Worm (Caenorhabditis elegans) whole organism, mixed stage, embryonic: Measurements from ENCODE around the gene H20J04.9.
A peak's percentile ranks its signal among the peaks of the same experiment; 100 is the strongest.

Experiments
- M03D4.4 ChIP-seq: sonication (generic microtip); optimal IDR thresholded peaks from 2 replicates; lab custom pipeline; 2017; ENCODE audit warnings: mild to moderate bottlenecking, missing genetic modification characterization, missing compliant biosample characterization
- bed-3 ChIP-seq: fragments of 200-800 bp; sonication (Bioruptor generic); optimal IDR thresholded peaks from 3 replicates; lab custom pipeline; 2018; ENCODE audit warnings: mild to moderate bottlenecking, missing genetic modification characterization, moderate library complexity, missing compliant biosample characterization
- blmp-1 ChIP-seq: fragments of 150-350 bp; optimal IDR thresholded peaks from 2 replicates; lab custom pipeline; 2014; ENCODE audit warnings: missing biosample characterization, missing genetic modification characterization
- ceh-39 ChIP-seq: fragments of 150-350 bp; optimal IDR thresholded peaks from 2 replicates; lab custom pipeline; 2014; ENCODE audit warnings: missing biosample characterization, missing genetic modification characterization
- ceh-43 ChIP-seq: fragments of 200-800 bp; sonication (Bioruptor generic); optimal IDR thresholded peaks from 2 replicates; lab custom pipeline; 2018; ENCODE audit warnings: mild to moderate bottlenecking, missing genetic modification characterization, moderate library complexity, missing compliant biosample characterization
- ceh-83 ChIP-seq: fragments of 200-800 bp; sonication (Bioruptor generic); optimal IDR thresholded peaks from 2 replicates; lab custom pipeline; 2018; ENCODE audit warnings: mild to moderate bottlenecking, missing genetic modification characterization, missing compliant biosample characterization
- ces-1 ChIP-seq: fragments of 150-350 bp; optimal IDR thresholded peaks from 2 replicates; lab custom pipeline; 2014; ENCODE audit warnings: missing biosample characterization, missing genetic modification reagents, missing genetic modification characterization
- cnd-1 ChIP-seq: fragments of 200-800 bp; sonication (Bioruptor generic); optimal IDR thresholded peaks from 2 replicates; lab custom pipeline; 2018; ENCODE audit warnings: mild to moderate bottlenecking, missing genetic modification characterization, missing compliant biosample characterization
- drap-1 ChIP-seq: fragments of 200-800 bp; sonication (Bioruptor generic); optimal IDR thresholded peaks from 3 replicates; lab custom pipeline; 2018; ENCODE audit warnings: mild to moderate bottlenecking, missing genetic modification characterization, missing compliant biosample characterization
- elt-1 ChIP-seq: sonication (generic microtip); optimal IDR thresholded peaks from 2 replicates; lab custom pipeline; 2017; ENCODE audit warnings: missing genetic modification characterization, mild to moderate bottlenecking, missing compliant biosample characterization, antibody characterized with exemption, moderate library complexity, borderline replicate concordance; ENCODE audit not compliant: insufficient read depth
- elt-3 ChIP-seq: fragments of 150-350 bp; optimal IDR thresholded peaks from 2 replicates; lab custom pipeline; 2014; ENCODE audit warnings: missing biosample characterization, missing genetic modification characterization
- flh-1 ChIP-seq: fragments of 200-800 bp; sonication (Bioruptor generic); optimal IDR thresholded peaks from 2 replicates; lab custom pipeline; 2018; ENCODE audit warnings: mild to moderate bottlenecking, missing genetic modification characterization, moderate library complexity, missing compliant biosample characterization
- ham-2 ChIP-seq: fragments of 200-800 bp; sonication (Bioruptor generic); optimal IDR thresholded peaks from 2 replicates; lab custom pipeline; 2018; ENCODE audit warnings: mild to moderate bottlenecking, missing genetic modification characterization, missing compliant biosample characterization
- hlh-1 ChIP-seq: fragments of 150-350 bp; optimal IDR thresholded peaks from 2 replicates; lab custom pipeline; 2014; ENCODE audit warnings: missing biosample characterization, missing genetic modification reagents, missing genetic modification characterization
- lin-13 ChIP-seq: fragments of 150-350 bp; optimal IDR thresholded peaks from 2 replicates; lab custom pipeline; 2014; ENCODE audit warnings: missing biosample characterization, missing genetic modification characterization
- lin-32 ChIP-seq: fragments of 200-800 bp; sonication (Bioruptor generic); optimal IDR thresholded peaks from 2 replicates; lab custom pipeline; 2018; ENCODE audit warnings: mild to moderate bottlenecking, missing genetic modification characterization, missing compliant biosample characterization
- lsy-2 ChIP-seq: fragments of 150-350 bp; optimal IDR thresholded peaks from 2 replicates; lab custom pipeline; 2014; ENCODE audit warnings: missing biosample characterization, missing genetic modification characterization
- mab-5 ChIP-seq: fragments of 150-350 bp; optimal IDR thresholded peaks from 2 replicates; lab custom pipeline; 2014; ENCODE audit warnings: missing biosample characterization, missing genetic modification characterization
- mep-1 ChIP-seq: fragments of 150-350 bp; optimal IDR thresholded peaks from 2 replicates; lab custom pipeline; 2017; ENCODE audit warnings: missing biosample characterization, missing genetic modification reagents, missing genetic modification characterization, inconsistent platforms
- mls-2 ChIP-seq: sonication (generic microtip); optimal IDR thresholded peaks from 2 replicates; lab custom pipeline; 2016; ENCODE audit warnings: mild to moderate bottlenecking, missing genetic modification characterization, moderate library complexity, missing compliant biosample characterization
- nhr-12 ChIP-seq: fragments of 150-350 bp; optimal IDR thresholded peaks from 2 replicates; lab custom pipeline; 2014; ENCODE audit warnings: missing biosample characterization, missing genetic modification characterization
- nhr-2 ChIP-seq: fragments of 150-350 bp; optimal IDR thresholded peaks from 2 replicates; lab custom pipeline; 2014; ENCODE audit warnings: missing biosample characterization, missing genetic modification characterization
- nhr-237 ChIP-seq: fragments of 150-350 bp; optimal IDR thresholded peaks from 2 replicates; lab custom pipeline; 2014; ENCODE audit warnings: missing biosample characterization, missing genetic modification characterization
- nhr-28 ChIP-seq: fragments of 150-350 bp; optimal IDR thresholded peaks from 2 replicates; lab custom pipeline; 2014; ENCODE audit warnings: missing biosample characterization, missing genetic modification characterization
- nhr-76 ChIP-seq: sonication (generic microtip); optimal IDR thresholded peaks from 2 replicates; lab custom pipeline; 2017; ENCODE audit warnings: missing biosample characterization, missing genetic modification characterization
- pha-4 ChIP-seq: fragments of 150-350 bp; optimal IDR thresholded peaks from 2 replicates; lab custom pipeline; 2018; ENCODE audit warnings: missing biosample characterization, missing genetic modification reagents, missing genetic modification characterization
- sem-2 ChIP-seq: fragments of 200-800 bp; sonication (Bioruptor generic); optimal IDR thresholded peaks from 2 replicates; lab custom pipeline; 2018; ENCODE audit warnings: mild to moderate bottlenecking, missing genetic modification characterization, missing compliant biosample characterization
- snpc-4 ChIP-seq: fragments of 150-350 bp; optimal IDR thresholded peaks from 2 replicates; lab custom pipeline; 2014; ENCODE audit warnings: missing biosample characterization, missing genetic modification characterization
- sptf-1 ChIP-seq: sonication (generic microtip); optimal IDR thresholded peaks from 2 replicates; lab custom pipeline; 2017; ENCODE audit warnings: mild to moderate bottlenecking, missing genetic modification characterization, moderate library complexity, missing compliant biosample characterization
- tbx-8 ChIP-seq: fragments of 200-800 bp; sonication (Bioruptor generic); optimal IDR thresholded peaks from 2 replicates; lab custom pipeline; 2018; ENCODE audit warnings: mild to moderate bottlenecking, missing genetic modification characterization, moderate library complexity, missing compliant biosample characterization
- unc-120 ChIP-seq: sonication (generic microtip); optimal IDR thresholded peaks from 2 replicates; lab custom pipeline; 2017; ENCODE audit warnings: missing genetic modification characterization, missing compliant biosample characterization; ENCODE audit not compliant: poor library complexity, severe bottlenecking
- unc-39 ChIP-seq: fragments of 150-350 bp; optimal IDR thresholded peaks from 2 replicates; lab custom pipeline; 2014; ENCODE audit warnings: missing biosample characterization, missing genetic modification characterization
- unc-62 ChIP-seq: fragments of 150-350 bp; optimal IDR thresholded peaks from 2 replicates; lab custom pipeline; 2014; ENCODE audit warnings: missing biosample characterization, missing genetic modification reagents, missing genetic modification characterization
- zip-8 ChIP-seq: fragments of 150-350 bp; optimal IDR thresholded peaks from 2 replicates; lab custom pipeline; 2014; ENCODE audit warnings: missing biosample characterization, missing genetic modification characterization
- ztf-11 ChIP-seq: fragments of 150-350 bp; optimal IDR thresholded peaks from 2 replicates; lab custom pipeline; 2014; ENCODE audit warnings: missing biosample characterization, missing genetic modification characterization

H20J04.9 gene

ce11 chrII:4374885-4375284, 23.9 kb downstream of the H20J04.9 start:
- no peak for TF ChIP-seq lsy-2 (tag; lab: Kevin White, UChicago)
- TF ChIP-seq mls-2 (tag; lab: Kevin White, UChicago), result no peak
- TF ChIP-seq pha-4, result no peak
- TF ChIP-seq M03D4.4 (tag; lab: Kevin White, UChicago), result no peak
- TF ChIP-seq hlh-1 (tag; lab: Kevin White, UChicago), result no peak
- no peak for TF ChIP-seq flh-1
- no peak for TF ChIP-seq ham-2
- no peak for TF ChIP-seq mab-5 (tag; lab: Kevin White, UChicago)
- no peak for TF ChIP-seq sptf-1 (tag; lab: Kevin White, UChicago)
- no peak for TF ChIP-seq nhr-28 (tag; lab: Kevin White, UChicago)
- no peak for TF ChIP-seq lin-32 (GFP tag; lab: Kevin White, UChicago)
- TF ChIP-seq zip-8 (tag; lab: Kevin White, UChicago), result no peak
- TF ChIP-seq tbx-8 (GFP tag; lab: Kevin White, UChicago), result no peak
- no peak for TF ChIP-seq ces-1
- TF ChIP-seq nhr-237 (tag; lab: Kevin White, UChicago), result no peak
- TF ChIP-seq drap-1 (GFP tag; lab: Kevin White, UChicago), result no peak
- no peak for TF ChIP-seq unc-120 (tag; lab: Kevin White, UChicago)
- TF ChIP-seq, all 35 proteins: peak for 0

ce11 chrII:4376295-4377172, 25.5 kb downstream of the H20J04.9 start, which contains the start of gene ntl-2:
Gene ntl-2 (minus strand): TSS chrII:4376465.
- TF ChIP-seq zip-8 (tag; lab: Kevin White, UChicago), result no peak
- TF ChIP-seq nhr-237 (tag; lab: Kevin White, UChicago), result peak; percentile 91
- no peak for TF ChIP-seq snpc-4
- TF ChIP-seq lin-32 (GFP tag; lab: Kevin White, UChicago), result peak; percentile 12
- TF ChIP-seq nhr-76 (tag; lab: Kevin White, UChicago), result no peak
- no peak for TF ChIP-seq nhr-12 (tag; lab: Kevin White, UChicago)
- TF ChIP-seq hlh-1 (tag; lab: Kevin White, UChicago), result peak; percentile 78
- peak; percentile 77 for TF ChIP-seq elt-3
- TF ChIP-seq unc-120 (tag; lab: Kevin White, UChicago), result peak; percentile 88
- no peak for TF ChIP-seq elt-1 (tag; lab: Kevin White, UChicago)
- TF ChIP-seq mab-5 (tag; lab: Kevin White, UChicago), result peak; percentile 53
- TF ChIP-seq blmp-1 (tag; lab: Kevin White, UChicago), result no peak
- peak; percentile 26 for TF ChIP-seq nhr-2 (tag; lab: Kevin White, UChicago)
- TF ChIP-seq ztf-11 (tag; lab: Kevin White, UChicago), result peak; percentile 74
- peak; percentile 94 for TF ChIP-seq ceh-39 (tag; lab: Kevin White, UChicago)
- peak; percentile 95 for TF ChIP-seq mls-2 (tag; lab: Kevin White, UChicago)
- TF ChIP-seq tbx-8 (GFP tag; lab: Kevin White, UChicago), result no peak
- TF ChIP-seq ham-2, result peak; percentile 92
- TF ChIP-seq cnd-1 (tag; lab: Kevin White, UChicago), result peak; percentile 88
- peak; percentile 79 for TF ChIP-seq ceh-43 (GFP tag; lab: Kevin White, UChicago)
- TF ChIP-seq flh-1, result no peak
- TF ChIP-seq pha-4, result peak; percentile 95
- TF ChIP-seq lin-13 (tag; lab: Kevin White, UChicago), result peak; percentile 95
- peak; percentile 10 for TF ChIP-seq unc-39 (tag; lab: Kevin White, UChicago)
- TF ChIP-seq unc-62 (GFP tag; lab: Kevin White, UChicago), result peak; percentile 85
- TF ChIP-seq ceh-83, result peak; percentile 62
- TF ChIP-seq lsy-2 (tag; lab: Kevin White, UChicago), result peak; percentile 97
- peak; percentile 85 for TF ChIP-seq ces-1
- TF ChIP-seq M03D4.4 (tag; lab: Kevin White, UChicago), result peak; percentile 84
- peak; percentile 57 for TF ChIP-seq sem-2
- TF ChIP-seq drap-1 (GFP tag; lab: Kevin White, UChicago), result peak; percentile 93
- TF ChIP-seq mep-1 (tag; lab: Kevin White, UChicago), result peak; percentile 75
- no peak for TF ChIP-seq nhr-28 (tag; lab: Kevin White, UChicago)
- peak; percentile 95 for TF ChIP-seq sptf-1 (tag; lab: Kevin White, UChicago)
- peak; percentile 49 for TF ChIP-seq bed-3 (GFP tag; lab: Kevin White, UChicago)
